Fruit fly (Drosophila melanogaster) whole organism, prepupa: ENCODE data around the gene wda.

Experiments
- CG10631 ChIP-seq: fragments of 200-800 bp; sonication (Bioruptor generic); optimal IDR thresholded peaks from 2 replicates; lab custom pipeline; 2016; ENCODE audit warnings: missing biosample characterization, missing genetic modification characterization
- CG6792 ChIP-seq: fragments of 200-800 bp; sonication (Bioruptor generic); optimal IDR thresholded peaks from 3 replicates; lab custom pipeline; 2016; ENCODE audit warnings: missing biosample characterization, missing genetic modification characterization
- CG6854 ChIP-seq: fragments of 200-800 bp; sonication (Bioruptor generic); optimal IDR thresholded peaks from 2 replicates; lab custom pipeline; 2017; ENCODE audit warnings: missing biosample characterization, mild to moderate bottlenecking, missing genetic modification characterization
- CG7368 ChIP-seq: fragments of 200-800 bp; sonication (Bioruptor generic); optimal IDR thresholded peaks from 3 replicates; lab custom pipeline; 2016; ENCODE audit warnings: missing biosample characterization, missing genetic modification characterization
- Ets96B ChIP-seq: fragments of 200-800 bp; optimal IDR thresholded peaks from 2 replicates; lab custom pipeline; 2019; ENCODE audit warnings: missing biosample characterization, mild to moderate bottlenecking, missing genetic modification characterization, moderate library complexity
- Hr39 ChIP-seq: fragments of 200-800 bp; sonication (Bioruptor generic); optimal IDR thresholded peaks from 2 replicates; lab custom pipeline; 2016; ENCODE audit warnings: missing biosample characterization, missing genetic modification characterization
- Smox ChIP-seq: fragments of 200-800 bp; sonication (Bioruptor generic); optimal IDR thresholded peaks from 3 replicates; lab custom pipeline; 2016; ENCODE audit warnings: missing biosample characterization, missing genetic modification characterization
- fd59A ChIP-seq: fragments of 200-800 bp; sonication (Bioruptor generic); optimal IDR thresholded peaks from 2 replicates; lab custom pipeline; 2017; ENCODE audit warnings: missing biosample characterization, mild to moderate bottlenecking, missing genetic modification characterization, missing genetic modification reagents
- lz ChIP-seq: fragments of 200-800 bp; sonication (Bioruptor generic); optimal IDR thresholded peaks from 3 replicates; lab custom pipeline; 2016; ENCODE audit warnings: missing biosample characterization, missing genetic modification characterization
- pdm3 ChIP-seq: fragments of 200-800 bp; sonication (Bioruptor generic); optimal IDR thresholded peaks from 3 replicates; lab custom pipeline; 2016; ENCODE audit warnings: missing biosample characterization, missing genetic modification characterization

dm6 chr3R:23260569-23260968 lies 2.7 kb upstream of the wda start:
- TF ChIP-seq lz (GFP tag; lab: Kevin White, UChicago) = no peak
- no peak for TF ChIP-seq CG7368 (GFP tag; lab: Kevin White, UChicago)
- no peak for TF ChIP-seq Smox
- no peak for TF ChIP-seq CG10631
- TF ChIP-seq Ets96B (tag; lab: Kevin White, UChicago) = no peak
- TF ChIP-seq fd59A (GFP tag; lab: Kevin White, UChicago) = no peak
- no peak for TF ChIP-seq CG6854
- TF ChIP-seq Hr39 (GFP tag; lab: Kevin White, UChicago) = no peak
- TF ChIP-seq CG6792 (GFP tag; lab: Kevin White, UChicago) = no peak
- TF ChIP-seq pdm3 (GFP tag; lab: Kevin White, UChicago) = no peak
